Worm (Caenorhabditis elegans) whole organism, L1 larva: Measurements from ENCODE around the gene F20G2.6.
A peak's percentile ranks its signal among the peaks of the same experiment; 100 is the strongest.

ENCODE experiments used
- aly-2 ChIP-seq: fragments of 150-350 bp; optimal IDR thresholded peaks from 2 replicates; lab custom pipeline; 2014; ENCODE audit warnings: missing biosample characterization, missing genetic modification characterization
- ama-1 ChIP-seq: fragments of 150-350 bp; optimal IDR thresholded peaks from 2 replicates; lab custom pipeline; 2014
- egl-13 ChIP-seq: sonication (generic microtip); optimal IDR thresholded peaks from 2 replicates; lab custom pipeline; 2016; ENCODE audit warnings: missing genotype, missing genetic modification reagents, missing genetic modification characterization, missing compliant biosample characterization
- fos-1 ChIP-seq: fragments of 150-350 bp; optimal IDR thresholded peaks from 2 replicates; lab custom pipeline; 2014; ENCODE audit warnings: missing biosample characterization, missing genetic modification characterization
- lin-13 ChIP-seq: fragments of 150-350 bp; optimal IDR thresholded peaks from 2 replicates; lab custom pipeline; 2014; ENCODE audit warnings: missing biosample characterization, missing genetic modification reagents, missing genetic modification characterization
- lin-15B ChIP-seq: fragments of 150-350 bp; sonication (generic microtip); optimal IDR thresholded peaks from 3 replicates; lab custom pipeline; 2014; ENCODE audit warnings: missing biosample characterization, missing genetic modification characterization
- lsy-2 ChIP-seq, 2 experiments: fragments of 150-350 bp; optimal IDR thresholded peaks; 2 replicates each; lab custom pipeline; 2014; ENCODE audit warnings: missing biosample characterization in 2 of 2, missing genetic modification characterization in 2 of 2
- nhr-76 ChIP-seq: sonication (generic microtip); optimal IDR thresholded peaks from 2 replicates; lab custom pipeline; 2017; ENCODE audit warnings: missing biosample characterization, missing genetic modification characterization
- snpc-4 ChIP-seq: fragments of 150-350 bp; optimal IDR thresholded peaks from 2 replicates; lab custom pipeline; 2014; ENCODE audit warnings: missing biosample characterization, missing genetic modification characterization
- unc-130 ChIP-seq: fragments of 150-350 bp; optimal IDR thresholded peaks from 2 replicates; lab custom pipeline; 2017; ENCODE audit warnings: missing biosample characterization, missing genetic modification characterization, inconsistent platforms
- unc-98 ChIP-seq: fragments of 200-800 bp; sonication (Bioruptor generic); IDR thresholded peaks from 2 replicates; pipeline ENCODE4 v1.3.6; 2022; ENCODE audit warnings: missing genetic modification characterization, missing compliant biosample characterization

DNA sequence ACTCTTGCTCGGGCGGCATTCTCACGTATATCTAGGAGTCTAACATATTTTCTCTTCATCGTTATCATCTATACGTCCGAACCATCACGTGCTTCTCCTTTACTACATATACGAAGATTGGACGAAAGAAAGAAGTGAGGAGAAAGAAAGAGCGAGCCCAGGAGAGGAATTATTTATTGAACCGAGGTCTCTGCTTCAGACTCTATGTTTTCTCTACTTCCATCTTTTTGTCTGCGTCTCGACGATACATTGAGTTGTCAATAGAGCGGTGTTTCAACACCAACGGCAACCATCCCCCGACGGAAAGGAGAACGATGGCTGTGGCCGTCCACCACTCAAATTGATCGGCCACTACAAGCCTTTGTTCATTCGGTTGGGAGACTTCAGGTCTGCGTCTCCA is 26.5 kb downstream of the F20G2.6 start:
- TF ChIP-seq nhr-76 (tag; lab: Kevin White, UChicago) (no peak), lin-13 (GFP tag; lab: Kevin White, UChicago) (peak; percentile 74), unc-130 (tag; lab: Kevin White, UChicago) (peak; percentile 89), lin-15B (peak; percentile 88), egl-13 (peak; percentile 77), lsy-2 (tag; optimal IDR thresholded peaks at IDR 0.05; lab: Kevin White, UChicago) (peak; percentile 77 to 94), ama-1 (lab: Kevin White, UChicago) (peak; percentile 15), aly-2 (tag; lab: Kevin White, UChicago) (peak; percentile 34), unc-98 (GFP tag; lab: Robert Waterston, UW) (no peak), snpc-4 (tag; lab: Kevin White, UChicago) (peak; percentile 39), fos-1 (tag; lab: Kevin White, UChicago) (peak; percentile 76)
